Fruit fly (Drosophila melanogaster) whole organism, embryonic: ENCODE results near the gene CG12814.

Experiments
- B-H1 ChIP-seq: fragments of 200-800 bp; sonication (Bioruptor generic); IDR thresholded peaks from 3 replicates; pipeline ENCODE4 v1.3.6; 2022; ENCODE audit warnings: missing biosample characterization, missing genetic modification characterization
- Bteb2 ChIP-seq: fragments of 200-800 bp; sonication (Bioruptor generic); optimal IDR thresholded peaks from 2 replicates; lab custom pipeline; 2016; ENCODE audit warnings: missing biosample characterization, missing genetic modification characterization
- CG1024 ChIP-seq: fragments of 200-800 bp; sonication (Bioruptor generic); IDR thresholded peaks from 2 replicates; pipeline ENCODE4 v1.3.6; 2022; ENCODE audit warnings: missing biosample characterization, missing genetic modification characterization
- CG11247 ChIP-seq: fragments of 200-800 bp; sonication (Bioruptor generic); IDR thresholded peaks from 2 replicates; pipeline ENCODE4 v1.3.6; 2022; ENCODE audit warnings: missing biosample characterization, missing genetic modification characterization
- CG11504 ChIP-seq: fragments of 200-800 bp; sonication (Bioruptor generic); optimal IDR thresholded peaks from 3 replicates; lab custom pipeline; 2019; ENCODE audit warnings: missing biosample characterization, mild to moderate bottlenecking, missing genetic modification characterization, moderate library complexity
- CG11696 ChIP-seq: fragments of 200-800 bp; sonication (Bioruptor generic); IDR thresholded peaks from 2 replicates; pipeline ENCODE4 v1.3.6; 2022; ENCODE audit warnings: missing biosample characterization, missing genetic modification characterization
- CG11723 ChIP-seq: fragments of 200-800 bp; sonication (Bioruptor generic); optimal IDR thresholded peaks from 2 replicates; lab custom pipeline; 2017; ENCODE audit warnings: missing biosample characterization, mild to moderate bottlenecking, missing genetic modification characterization
- CG1233 ChIP-seq: fragments of 200-800 bp; sonication (Bioruptor generic); optimal IDR thresholded peaks from 4 replicates; lab custom pipeline; 2018; ENCODE audit warnings: missing biosample characterization, mild to moderate bottlenecking, missing genetic modification characterization
- CG12391 ChIP-seq: fragments of 200-800 bp; sonication (Bioruptor generic); optimal IDR thresholded peaks from 3 replicates; lab custom pipeline; 2018; ENCODE audit warnings: missing biosample characterization, mild to moderate bottlenecking, missing genetic modification characterization, moderate library complexity
- CG12744 ChIP-seq: fragments of 200-800 bp; sonication (Bioruptor generic); optimal IDR thresholded peaks from 2 replicates; lab custom pipeline; 2016; ENCODE audit warnings: missing biosample characterization, missing genetic modification characterization
- CG15073 ChIP-seq: fragments of 200-800 bp; sonication (Bioruptor generic); optimal IDR thresholded peaks from 2 replicates; lab custom pipeline; 2016; ENCODE audit warnings: missing biosample characterization, missing genetic modification characterization
- CG15479 ChIP-seq: fragments of 200-800 bp; sonication (Bioruptor generic); optimal IDR thresholded peaks from 3 replicates; lab custom pipeline; 2019; ENCODE audit warnings: missing biosample characterization, mild to moderate bottlenecking, missing genetic modification characterization, moderate library complexity
- CG15696 ChIP-seq: fragments of 200-800 bp; sonication (Bioruptor generic); optimal IDR thresholded peaks from 2 replicates; lab custom pipeline; 2019; ENCODE audit warnings: missing biosample characterization, mild to moderate bottlenecking, missing genetic modification characterization, moderate library complexity
- CG17328 ChIP-seq: fragments of 200-800 bp; sonication (Bioruptor generic); IDR thresholded peaks from 2 replicates; pipeline ENCODE4 v1.3.6; 2022; ENCODE audit warnings: missing biosample characterization, missing genetic modification characterization
- CG17361 ChIP-seq: fragments of 200-800 bp; sonication (Bioruptor generic); IDR thresholded peaks from 3 replicates; pipeline ENCODE4 v1.3.6; 2022; ENCODE audit warnings: missing biosample characterization, missing genetic modification characterization
- CG2129 ChIP-seq: fragments of 200-800 bp; sonication (Bioruptor generic); IDR thresholded peaks from 2 replicates; pipeline ENCODE4 v1.3.6; 2022; ENCODE audit warnings: missing biosample characterization, missing genetic modification characterization; ENCODE audit not compliant: partially characterized antibody
- CG2712 ChIP-seq: fragments of 200-800 bp; optimal IDR thresholded peaks from 3 replicates; lab custom pipeline; 2019; ENCODE audit warnings: missing biosample characterization, mild to moderate bottlenecking, missing genetic modification characterization, moderate library complexity
- CG3281 ChIP-seq: fragments of 200-800 bp; sonication (Bioruptor generic); optimal IDR thresholded peaks from 3 replicates; lab custom pipeline; 2017; ENCODE audit warnings: missing biosample characterization, mild to moderate bottlenecking, missing genetic modification characterization
- CG3407 ChIP-seq: fragments of 200-800 bp; sonication (Bioruptor generic); optimal IDR thresholded peaks from 2 replicates; lab custom pipeline; 2018; ENCODE audit warnings: missing biosample characterization, mild to moderate bottlenecking, missing genetic modification characterization
- CG3847 ChIP-seq: fragments of 200-800 bp; sonication (Bioruptor generic); IDR thresholded peaks from 2 replicates; pipeline ENCODE4 v1.3.6; 2022; ENCODE audit warnings: missing biosample characterization, missing genetic modification characterization
- CG4360 ChIP-seq: fragments of 200-800 bp; sonication (Bioruptor generic); IDR thresholded peaks from 2 replicates; pipeline ENCODE4 v1.3.6; 2022; ENCODE audit warnings: missing biosample characterization, missing genetic modification characterization
- CG4617 ChIP-seq: fragments of 200-800 bp; sonication (Bioruptor generic); optimal IDR thresholded peaks from 3 replicates; lab custom pipeline; 2016; ENCODE audit warnings: missing biosample characterization, missing genetic modification characterization, borderline replicate concordance
- CG7357 ChIP-seq: fragments of 200-800 bp; sonication (Bioruptor generic); IDR thresholded peaks from 3 replicates; pipeline ENCODE4 v1.3.6; 2022; ENCODE audit warnings: missing biosample characterization, missing genetic modification characterization
- CG7372 ChIP-seq: fragments of 200-800 bp; sonication (Bioruptor generic); IDR thresholded peaks from 2 replicates; pipeline ENCODE4 v1.3.6; 2022; ENCODE audit warnings: missing biosample characterization, missing genetic modification characterization
- CG8290 ChIP-seq, 3 experiments: fragments of 200-800 bp; sonication (Bioruptor generic); optimal IDR thresholded peaks; 2 replicates each; lab custom pipeline; 2016 to 2019; ENCODE audit warnings: missing biosample characterization in 3 of 3, missing genetic modification characterization in 3 of 3, mild to moderate bottlenecking in 2 of 3, moderate library complexity in 1 of 3
- CG8924 ChIP-seq: fragments of 200-800 bp; optimal IDR thresholded peaks from 3 replicates; lab custom pipeline; 2019; ENCODE audit warnings: missing biosample characterization, mild to moderate bottlenecking, missing genetic modification characterization, moderate library complexity
- CoRest ChIP-seq: fragments of 200-800 bp; sonication (Bioruptor generic); optimal IDR thresholded peaks from 3 replicates; lab custom pipeline; 2018; ENCODE audit warnings: missing biosample characterization, mild to moderate bottlenecking, missing genetic modification characterization, moderate library complexity
- E2f2 ChIP-seq: fragments of 200-800 bp; sonication (Bioruptor generic); IDR thresholded peaks from 2 replicates; pipeline ENCODE4 v1.3.6; 2022; ENCODE audit warnings: missing biosample characterization, missing genetic modification characterization
- Mes4 ChIP-seq: fragments of 200-800 bp; sonication (Bioruptor generic); optimal IDR thresholded peaks from 2 replicates; lab custom pipeline; 2016; ENCODE audit warnings: missing biosample characterization, missing genetic modification characterization
- Mrtf ChIP-seq: fragments of 200-800 bp; sonication (Bioruptor generic); IDR thresholded peaks from 3 replicates; pipeline ENCODE4 v1.3.6; 2022; ENCODE audit warnings: missing biosample characterization, missing genetic modification characterization
- Myb ChIP-seq: fragments of 200-800 bp; sonication (Bioruptor generic); optimal IDR thresholded peaks from 2 replicates; lab custom pipeline; 2016; ENCODE audit warnings: missing biosample characterization, missing genetic modification characterization
- Scr ChIP-seq: fragments of 200-800 bp; sonication (Bioruptor generic); IDR thresholded peaks from 2 replicates; pipeline ENCODE4 v1.3.6; 2022; ENCODE audit warnings: missing biosample characterization, missing genetic modification characterization; ENCODE audit not compliant: partially characterized antibody
- Sin3A ChIP-seq: fragments of >200 bp; optimal IDR thresholded peaks from 2 replicates; lab custom pipeline; 2018
- Tbp ChIP-seq: fragments of >200 bp; optimal IDR thresholded peaks from 2 replicates; lab custom pipeline; 2018; ENCODE audit warnings: missing biosample characterization, missing genetic modification characterization
- ash1 ChIP-seq: fragments of 200-800 bp; sonication (Bioruptor generic); optimal IDR thresholded peaks from 2 replicates; lab custom pipeline; 2018; ENCODE audit warnings: missing biosample characterization, mild to moderate bottlenecking, missing genetic modification characterization
- bsh ChIP-seq, 2 experiments: fragments of 200-800 bp; sonication (Bioruptor generic); optimal IDR thresholded peaks; 2 replicates each; lab custom pipeline; 2017 to 2018; ENCODE audit warnings: mild to moderate bottlenecking in 2 of 2, missing biosample characterization in 2 of 2, missing genetic modification characterization in 2 of 2, moderate library complexity in 1 of 2
- cas ChIP-seq: fragments of 200-800 bp; sonication (Bioruptor generic); IDR thresholded peaks from 2 replicates; pipeline ENCODE4 v1.3.6; 2022; ENCODE audit warnings: missing biosample characterization, missing genetic modification characterization
- cato ChIP-seq: fragments of 200-800 bp; sonication (Bioruptor generic); optimal IDR thresholded peaks from 2 replicates; lab custom pipeline; 2016; ENCODE audit warnings: missing biosample characterization, missing genetic modification characterization, borderline replicate concordance
- crc ChIP-seq: fragments of 200-800 bp; sonication (Bioruptor generic); optimal IDR thresholded peaks from 2 replicates; lab custom pipeline; 2016; ENCODE audit warnings: missing biosample characterization, missing genetic modification characterization
- crol ChIP-seq: fragments of 200-800 bp; sonication (Bioruptor generic); IDR thresholded peaks from 2 replicates; pipeline ENCODE4 v1.3.6; 2022; ENCODE audit warnings: missing biosample characterization, missing genetic modification characterization
- da ChIP-seq: fragments of 200-800 bp; sonication (Bioruptor generic); optimal IDR thresholded peaks from 2 replicates; lab custom pipeline; 2016; ENCODE audit warnings: missing biosample characterization, missing genetic modification characterization
- dmrt99B ChIP-seq: fragments of 200-800 bp; sonication (Bioruptor generic); optimal IDR thresholded peaks from 2 replicates; lab custom pipeline; 2018; ENCODE audit warnings: missing biosample characterization, mild to moderate bottlenecking, missing genetic modification characterization, moderate library complexity
- fd64A ChIP-seq: fragments of 200-800 bp; sonication (Bioruptor generic); optimal IDR thresholded peaks from 3 replicates; lab custom pipeline; 2018; ENCODE audit warnings: missing biosample characterization, mild to moderate bottlenecking, missing genetic modification characterization
- lmd ChIP-seq: fragments of 200-800 bp; sonication (Bioruptor generic); IDR thresholded peaks from 2 replicates; pipeline ENCODE4 v1.3.6; 2022; ENCODE audit warnings: missing biosample characterization, missing genetic modification characterization
- sc ChIP-seq, 3 experiments: fragments of >200 bp in 2 of 3; fragments of 200-800 bp in 1 of 3; sonication (Bioruptor generic) in 1 of 3; optimal IDR thresholded peaks; 2 replicates in 2 of 3; 3 replicates in 1 of 3; lab custom pipeline; 2017; ENCODE audit warnings: mild to moderate bottlenecking in 1 of 3, missing biosample characterization in 1 of 3, missing genetic modification characterization in 1 of 3, missing genetic modification reagents in 1 of 3
- usp ChIP-seq: fragments of >200 bp; optimal IDR thresholded peaks from 2 replicates; lab custom pipeline; 2017; ENCODE audit warnings: missing biosample characterization, missing genetic modification characterization
- vnd ChIP-seq: fragments of 200-800 bp; sonication (Bioruptor generic); IDR thresholded peaks from 3 replicates; pipeline ENCODE4 v1.3.6; 2022; ENCODE audit warnings: missing biosample characterization, missing genetic modification characterization; ENCODE audit not compliant: partially characterized antibody

Gene CG12814

DNA sequence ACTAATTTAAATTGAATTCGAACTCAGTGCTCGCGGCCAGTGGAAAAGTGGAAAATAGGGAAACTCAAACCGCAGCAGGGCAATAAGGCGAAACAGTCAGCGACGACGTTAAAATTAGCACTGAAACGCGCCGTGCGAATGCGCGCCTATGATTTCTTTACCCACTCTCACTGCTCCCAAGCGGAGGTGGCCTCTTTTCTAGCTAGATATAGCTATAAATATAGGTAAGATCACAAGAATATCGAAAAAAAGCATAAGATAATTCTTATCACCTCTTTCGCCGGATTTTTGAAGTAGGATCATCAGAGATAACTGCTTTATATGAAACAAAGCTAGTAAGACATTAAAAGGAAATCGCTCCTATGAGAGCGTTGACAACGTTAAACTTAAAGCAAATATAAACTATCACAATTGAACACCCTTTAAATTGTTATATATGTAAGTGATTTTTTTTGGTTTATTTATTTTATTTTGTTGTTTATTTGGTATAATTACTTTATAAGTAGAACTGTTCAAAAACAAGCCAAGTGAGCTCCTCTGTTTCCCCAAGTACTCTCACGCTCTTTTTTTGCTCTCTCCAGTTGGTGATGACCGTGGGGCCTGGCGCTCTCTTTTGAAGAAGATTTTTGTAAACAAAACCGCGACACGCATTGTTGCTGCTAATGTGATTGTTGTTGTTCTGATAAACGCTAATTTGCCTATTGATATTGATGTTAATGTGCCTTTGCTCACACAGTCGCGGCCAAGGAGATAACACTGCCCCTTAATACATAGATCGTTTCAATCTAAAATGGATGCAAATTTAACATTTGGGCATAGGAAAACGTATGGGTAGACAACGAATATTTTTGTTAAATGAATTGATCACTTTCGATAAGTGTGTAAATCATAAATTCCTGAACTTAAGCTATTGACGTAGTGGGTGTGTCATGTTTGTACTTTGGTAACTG, 49.5 kb downstream of the CG12814 start, which contains the start of gene tws (continued):
- no peak for TF ChIP-seq CG15479 (GFP tag; lab: Kevin White, UChicago)
- peak; percentile 72 for TF ChIP-seq CG3281 (GFP tag; lab: Kevin White, UChicago)
- peak; percentile 95 for TF ChIP-seq CG11696
- TF ChIP-seq CG17328 (GFP tag; lab: Robert Waterston, UW), result peak; percentile 23; the same call in 1 of the 2 replicates
- TF ChIP-seq da (GFP tag; lab: Kevin White, UChicago), result no peak
- TF ChIP-seq CG17361 (GFP tag; lab: Robert Waterston, UW), result peak; percentile 70; the same call in 2 of the 3 replicates
- TF ChIP-seq E2f2 (GFP tag; lab: Robert Waterston, UW), result peak; percentile 57
- TF ChIP-seq dmrt99B (tag; lab: Kevin White, UChicago), result peak; percentile 48
- peak; percentile 26 for TF ChIP-seq CG2712
- peak; percentile 71 for TF ChIP-seq CG4360
- peak; percentile 57 for TF ChIP-seq CG11504 (tag; lab: Kevin White, UChicago)
- no peak for TF ChIP-seq Bteb2
- TF ChIP-seq CG3407, result no peak
- 0 out of 3 replicates have a peak, but pooled peaks have one; percentile 48 for TF ChIP-seq Mrtf (GFP tag; lab: Robert Waterston, UW)
- TF ChIP-seq bsh (GFP tag; optimal IDR thresholded peaks at IDR 0.05; lab: Kevin White, UChicago), result peak; percentile 6 to 23
- no peak for TF ChIP-seq sc (optimal IDR thresholded peaks at IDR 0.05; lab: Kevin White, UChicago)
- no peak for TF ChIP-seq sc (GFP tag; optimal IDR thresholded peaks at IDR 0.05; lab: Kevin White, UChicago)
- TF ChIP-seq crc (GFP tag; lab: Kevin White, UChicago), result peak; percentile 6
- TF ChIP-seq crol, result no peak
- no peak for TF ChIP-seq Scr (GFP tag; lab: Robert Waterston, UW)
- no peak for TF ChIP-seq CG11247 (GFP tag; lab: Robert Waterston, UW)
- peak; percentile 29 for TF ChIP-seq CG12391 (tag; lab: Kevin White, UChicago)
- TF ChIP-seq cato (GFP tag; lab: Kevin White, UChicago), result no peak
- no peak for TF ChIP-seq vnd (GFP tag; lab: Robert Waterston, UW)
- peak; percentile 47 for TF ChIP-seq CG8924 (tag; lab: Kevin White, UChicago)
- TF ChIP-seq lmd (GFP tag; lab: Robert Waterston, UW), result peak; percentile 51
- peak; percentile 28; the same call in 1 of the 2 replicates for TF ChIP-seq cas
- peak; percentile 0 for TF ChIP-seq CG15696 (tag; lab: Kevin White, UChicago)
- no peak for TF ChIP-seq usp (GFP tag; lab: Kevin White, UChicago)
- peak; percentile 36 for TF ChIP-seq CG1233 (GFP tag; lab: Kevin White, UChicago)
- no peak for TF ChIP-seq CG4617 (GFP tag; lab: Kevin White, UChicago)
- 0 out of 3 replicates have a peak, but pooled peaks have one; percentile 35 for TF ChIP-seq CG7357 (GFP tag; lab: Robert Waterston, UW)
- TF ChIP-seq CG8290 (GFP tag; optimal IDR thresholded peaks at IDR 0.05; lab: Kevin White, UChicago), result no peak
- TF ChIP-seq CG8290 (tag; optimal IDR thresholded peaks at IDR 0.05; lab: Kevin White, UChicago), result peak in 1 of 2 experiments; percentile 94
- no peak; the same call in 2 of the 3 replicates for TF ChIP-seq B-H1
- TF ChIP-seq Tbp (GFP tag; lab: Kevin White, UChicago), result no peak
- TF ChIP-seq CG11723 (GFP tag; lab: Kevin White, UChicago), result peak; percentile 42
- TF ChIP-seq fd64A (GFP tag; lab: Kevin White, UChicago), result peak; percentile 54
- TF ChIP-seq Mes4 (GFP tag; lab: Kevin White, UChicago), result peak; percentile 12
- TF ChIP-seq CoRest, result peak; percentile 66
- TF ChIP-seq CG7372 (GFP tag; lab: Robert Waterston, UW), result no peak
- no peak for TF ChIP-seq CG15073 (GFP tag; lab: Kevin White, UChicago)
- peak; percentile 40; the same call in 1 of the 2 replicates for TF ChIP-seq CG3847 (GFP tag; lab: Robert Waterston, UW)
- TF ChIP-seq ash1 (GFP tag; lab: Kevin White, UChicago), result no peak
- TF ChIP-seq Myb (GFP tag; lab: Kevin White, UChicago), result peak; percentile 19
- TF ChIP-seq Sin3A (lab: Kevin White, UChicago), result no peak
- TF ChIP-seq CG1024 (GFP tag; lab: Robert Waterston, UW), result 0 out of 2 replicates have a peak, but pooled peaks have one; percentile 12
- TF ChIP-seq CG12744 (GFP tag; lab: Kevin White, UChicago), result peak; percentile 32
- no peak for TF ChIP-seq CG2129
